Worm (Caenorhabditis elegans) whole organism, L2 larva: Measurements from ENCODE around the gene clec-194.

Source experiments
- Y55F3AM.14 ChIP-seq: fragments of 200-800 bp; sonication (Bioruptor generic); optimal IDR thresholded peaks from 2 replicates; lab custom pipeline; 2018; ENCODE audit warnings: mild to moderate bottlenecking, missing genetic modification characterization, missing compliant biosample characterization
- ZK546.5 ChIP-seq: sonication (generic microtip); optimal IDR thresholded peaks from 2 replicates; lab custom pipeline; 2017; ENCODE audit warnings: missing biosample characterization, missing genetic modification characterization
- alr-1 ChIP-seq: fragments of 150-350 bp; optimal IDR thresholded peaks from 2 replicates; lab custom pipeline; 2014; ENCODE audit warnings: missing biosample characterization, missing genetic modification characterization
- lin-39 ChIP-seq: fragments of 150-350 bp; optimal IDR thresholded peaks from 2 replicates; lab custom pipeline; 2014; ENCODE audit warnings: missing biosample characterization, missing genetic modification reagents, missing genetic modification characterization
- mbf-1 ChIP-seq: sonication (generic microtip); optimal IDR thresholded peaks from 2 replicates; lab custom pipeline; 2017; ENCODE audit warnings: missing biosample characterization, missing genetic modification characterization
- mdl-1 ChIP-seq, 2 experiments: fragments of 150-350 bp in 1 of 2; sonication (generic microtip) in 1 of 2; optimal IDR thresholded peaks; 2 replicates each; lab custom pipeline; 2017; ENCODE audit warnings: missing biosample characterization in 2 of 2, missing genetic modification characterization in 2 of 2
- nhr-77 ChIP-seq: fragments of 150-350 bp; optimal IDR thresholded peaks from 2 replicates; lab custom pipeline; 2014; ENCODE audit warnings: missing biosample characterization, missing genetic modification characterization
- sem-4 ChIP-seq: fragments of 150-350 bp; optimal IDR thresholded peaks from 2 replicates; lab custom pipeline; 2014; ENCODE audit warnings: missing biosample characterization, missing genetic modification reagents, missing genetic modification characterization
- skn-1 ChIP-seq: sonication (generic microtip); optimal IDR thresholded peaks from 2 replicates; lab custom pipeline; 2017; ENCODE audit warnings: missing biosample characterization, missing genetic modification characterization
- unc-62 ChIP-seq: fragments of 150-350 bp; optimal IDR thresholded peaks from 2 replicates; lab custom pipeline; 2014; ENCODE audit warnings: missing biosample characterization, missing genetic modification reagents, missing genetic modification characterization

- TF ChIP-seq mdl-1 (tag; optimal IDR thresholded peaks at IDR 0.05; lab: Kevin White, UChicago): no peak
- no peak for TF ChIP-seq skn-1
- no peak for TF ChIP-seq lin-39
- no peak for TF ChIP-seq unc-62 (GFP tag; lab: Kevin White, UChicago)
- no peak for TF ChIP-seq mbf-1
- no peak for TF ChIP-seq Y55F3AM.14 (GFP tag; lab: Kevin White, UChicago)
- TF ChIP-seq ZK546.5 (tag; lab: Kevin White, UChicago): no peak
- no peak for TF ChIP-seq nhr-77 (tag; lab: Kevin White, UChicago)
- TF ChIP-seq alr-1 (tag; lab: Kevin White, UChicago): no peak
- no peak for TF ChIP-seq sem-4 (tag; lab: Kevin White, UChicago)
These were observed 19.4 kb upstream of the clec-194 start for ce11 chrIV:16812116-16812515.
